Fruit fly (Drosophila melanogaster) whole organism, adult: ENCODE results near the gene CAH3.

Source experiments
- CG12768 ChIP-seq: fragments of 200-800 bp; sonication (Bioruptor generic); optimal IDR thresholded peaks from 2 replicates; lab custom pipeline; 2017; ENCODE audit warnings: missing biosample characterization, missing genetic modification characterization, mild to moderate bottlenecking, moderate library complexity, missing genetic modification reagents
- CG14711 ChIP-seq: fragments of 200-800 bp; sonication (Bioruptor generic); optimal IDR thresholded peaks from 2 replicates; lab custom pipeline; 2018; ENCODE audit warnings: missing biosample characterization, mild to moderate bottlenecking, missing genetic modification characterization, moderate library complexity
- Hr96 ChIP-seq: fragments of 200-800 bp; sonication (Bioruptor generic); optimal IDR thresholded peaks from 2 replicates; lab custom pipeline; 2016; ENCODE audit warnings: missing biosample characterization, missing genetic modification characterization
- bab1 ChIP-seq: fragments of 200-800 bp; sonication (Bioruptor generic); optimal IDR thresholded peaks from 3 replicates; lab custom pipeline; 2019; ENCODE audit warnings: missing biosample characterization, mild to moderate bottlenecking, missing genetic modification characterization, moderate library complexity
- kay ChIP-seq: fragments of 200-800 bp; sonication (Bioruptor generic); peaks from one replicate; lab custom pipeline; 2016; ENCODE audit warnings: missing biosample characterization, missing genetic modification characterization, borderline replicate concordance
- toe ChIP-seq: fragments of 200-800 bp; sonication (Bioruptor generic); optimal IDR thresholded peaks from 2 replicates; lab custom pipeline; 2016; ENCODE audit warnings: missing biosample characterization, missing genetic modification characterization

dm6 chrX:8663795-8664194, 17.3 kb upstream of the CAH3 start:
- TF ChIP-seq toe (GFP tag; lab: Kevin White, UChicago) (no peak), CG14711 (no peak), CG12768 (GFP tag; lab: Kevin White, UChicago) (no peak), Hr96 (GFP tag; lab: Kevin White, UChicago) (no peak), bab1 (GFP tag; lab: Kevin White, UChicago) (no peak), kay (GFP tag; lab: Kevin White, UChicago) (no peak)
